Worm (Caenorhabditis elegans) whole organism, L1 larva: ENCODE measurements around the gene rpb-8.

Experiments
- C04F5.9 ChIP-seq: sonication (generic microtip); optimal IDR thresholded peaks from 2 replicates; lab custom pipeline; 2016; ENCODE audit warnings: missing genetic modification characterization, missing compliant biosample characterization
- C16A3.4 ChIP-seq: fragments of 150-350 bp; optimal IDR thresholded peaks from 2 replicates; lab custom pipeline; 2014; ENCODE audit warnings: missing biosample characterization, missing genetic modification characterization
- C34B4.2 ChIP-seq: sonication (generic microtip); optimal IDR thresholded peaks from 2 replicates; lab custom pipeline; 2017; ENCODE audit warnings: mild to moderate bottlenecking, missing genetic modification characterization, missing compliant biosample characterization
- F16B12.6 ChIP-seq: fragments of 150-350 bp; optimal IDR thresholded peaks from 2 replicates; lab custom pipeline; 2014; ENCODE audit warnings: missing biosample characterization, missing genetic modification characterization
- Y116A8C.19 ChIP-seq: sonication (generic microtip); optimal IDR thresholded peaks from 2 replicates; lab custom pipeline; 2016; ENCODE audit warnings: missing compliant biosample characterization, missing genetic modification characterization, borderline replicate concordance
- aly-2 ChIP-seq: fragments of 150-350 bp; optimal IDR thresholded peaks from 2 replicates; lab custom pipeline; 2014; ENCODE audit warnings: missing biosample characterization, missing genetic modification characterization
- blmp-1 ChIP-seq: fragments of 150-350 bp; optimal IDR thresholded peaks from 2 replicates; lab custom pipeline; 2014; ENCODE audit warnings: missing biosample characterization, missing genetic modification characterization
- ceh-63 ChIP-seq: fragments of 200-800 bp; sonication (Bioruptor generic); optimal IDR thresholded peaks from 2 replicates; lab custom pipeline; 2018; ENCODE audit warnings: mild to moderate bottlenecking, missing genetic modification characterization, missing compliant biosample characterization
- ceh-82 ChIP-seq, 3 experiments: fragments of 150-350 bp in 1 of 3; sonication (generic microtip) in 2 of 3; optimal IDR thresholded peaks; 2 replicates each; lab custom pipeline; 2014 to 2017; ENCODE audit warnings: missing biosample characterization in 3 of 3, missing genetic modification characterization in 3 of 3
- ceh-90 ChIP-seq: sonication (generic microtip); optimal IDR thresholded peaks from 2 replicates; lab custom pipeline; 2016; ENCODE audit warnings: missing genetic modification characterization, missing compliant biosample characterization
- ces-1 ChIP-seq: fragments of 150-350 bp; optimal IDR thresholded peaks from 2 replicates; lab custom pipeline; 2014; ENCODE audit warnings: missing biosample characterization, missing genetic modification reagents, missing genetic modification characterization
- dpl-1 ChIP-seq, 3 experiments: fragments of 150-350 bp in 2 of 3; sonication (generic microtip) in 1 of 3; optimal IDR thresholded peaks; 2 replicates each; lab custom pipeline; 2014 to 2017; ENCODE audit warnings: missing biosample characterization in 3 of 3, missing genetic modification characterization in 3 of 3, missing genetic modification reagents in 3 of 3
- efl-3 ChIP-seq: fragments of 200-800 bp; sonication (Bioruptor generic); optimal IDR thresholded peaks from 2 replicates; lab custom pipeline; 2018; ENCODE audit warnings: mild to moderate bottlenecking, missing genetic modification characterization, missing compliant biosample characterization
- egl-13 ChIP-seq: sonication (generic microtip); optimal IDR thresholded peaks from 2 replicates; lab custom pipeline; 2016; ENCODE audit warnings: missing genotype, missing genetic modification reagents, missing genetic modification characterization, missing compliant biosample characterization
- egl-27 ChIP-seq, 2 experiments: fragments of 150-350 bp in 1 of 2; sonication (generic microtip); optimal IDR thresholded peaks; 3 replicates each; lab custom pipeline; 2017 to 2018; ENCODE audit warnings: missing biosample characterization in 2 of 2, missing genetic modification characterization in 2 of 2, missing genetic modification reagents in 2 of 2
- elt-3 ChIP-seq, 6 experiments: fragments of 150-350 bp in 1 of 6; sonication (generic microtip); optimal IDR thresholded peaks; 2 replicates each; lab custom pipeline; 2017 to 2018; ENCODE audit warnings: missing biosample characterization in 6 of 6, missing genetic modification characterization in 6 of 6, inconsistent platforms in 1 of 6
- fkh-10 ChIP-seq: sonication (generic microtip); optimal IDR thresholded peaks from 2 replicates; lab custom pipeline; 2017; ENCODE audit warnings: missing biosample characterization, missing genetic modification reagents, missing genetic modification characterization
- fkh-4 ChIP-seq: sonication (generic microtip); optimal IDR thresholded peaks from 2 replicates; lab custom pipeline; 2016; ENCODE audit warnings: missing compliant biosample characterization, missing genetic modification characterization, borderline replicate concordance
- hlh-17 ChIP-seq: fragments of 200-800 bp; sonication (Bioruptor generic); optimal IDR thresholded peaks from 2 replicates; lab custom pipeline; 2018; ENCODE audit warnings: missing genetic modification characterization, mild to moderate bottlenecking, missing compliant biosample characterization, moderate library complexity, borderline replicate concordance
- hpl-2 ChIP-seq: fragments of 150-350 bp; optimal IDR thresholded peaks from 2 replicates; lab custom pipeline; 2014; ENCODE audit warnings: missing biosample characterization, missing genetic modification reagents, missing genetic modification characterization
- isw-1 ChIP-seq: fragments of 200-800 bp; sonication (Bioruptor generic); IDR thresholded peaks from 2 replicates; pipeline ENCODE4 v1.3.6; 2022; ENCODE audit warnings: missing genetic modification characterization, missing compliant biosample characterization
- lin-13 ChIP-seq: fragments of 150-350 bp; optimal IDR thresholded peaks from 2 replicates; lab custom pipeline; 2014; ENCODE audit warnings: missing biosample characterization, missing genetic modification reagents, missing genetic modification characterization
- lin-14 ChIP-seq: fragments of 200-800 bp; sonication (Bioruptor generic); optimal IDR thresholded peaks from 2 replicates; lab custom pipeline; 2018; ENCODE audit warnings: mild to moderate bottlenecking, missing genetic modification characterization, moderate library complexity, missing compliant biosample characterization
- lin-15B ChIP-seq: fragments of 150-350 bp; sonication (generic microtip); optimal IDR thresholded peaks from 3 replicates; lab custom pipeline; 2014; ENCODE audit warnings: missing biosample characterization, missing genetic modification characterization
- lin-39 ChIP-seq: fragments of 150-350 bp; optimal IDR thresholded peaks from 2 replicates; lab custom pipeline; 2014; ENCODE audit warnings: missing biosample characterization, missing genetic modification reagents, missing genetic modification characterization
- lir-3 ChIP-seq: sonication (generic microtip); optimal IDR thresholded peaks from 2 replicates; lab custom pipeline; 2016; ENCODE audit warnings: mild to moderate bottlenecking, missing genetic modification characterization, moderate library complexity, missing compliant biosample characterization; ENCODE audit not compliant: poor library complexity
- lsy-2 ChIP-seq, 2 experiments: fragments of 150-350 bp; optimal IDR thresholded peaks; 2 replicates each; lab custom pipeline; 2014; ENCODE audit warnings: missing biosample characterization in 2 of 2, missing genetic modification characterization in 2 of 2
- mab-9 ChIP-seq: fragments of 200-800 bp; sonication (Bioruptor generic); IDR thresholded peaks from 2 replicates; pipeline ENCODE4 v1.3.6; 2022; ENCODE audit warnings: missing genetic modification reagents, missing genetic modification characterization, missing compliant biosample characterization
- mep-1 ChIP-seq: fragments of 150-350 bp; optimal IDR thresholded peaks from 2 replicates; lab custom pipeline; 2014; ENCODE audit warnings: missing biosample characterization, missing genetic modification characterization
- nhr-20 ChIP-seq: sonication (generic microtip); optimal IDR thresholded peaks from 2 replicates; lab custom pipeline; 2016; ENCODE audit warnings: mild to moderate bottlenecking, missing genetic modification characterization, missing compliant biosample characterization
- nhr-28 ChIP-seq: fragments of 150-350 bp; optimal IDR thresholded peaks from 2 replicates; lab custom pipeline; 2014; ENCODE audit warnings: missing biosample characterization, missing genetic modification characterization
- nhr-71 ChIP-seq: sonication (generic microtip); optimal IDR thresholded peaks from 2 replicates; lab custom pipeline; 2016; ENCODE audit warnings: mild to moderate bottlenecking, missing genetic modification characterization, moderate library complexity, missing compliant biosample characterization
- nhr-76 ChIP-seq: sonication (generic microtip); optimal IDR thresholded peaks from 2 replicates; lab custom pipeline; 2017; ENCODE audit warnings: missing biosample characterization, missing genetic modification characterization
- nhr-77 ChIP-seq: fragments of 150-350 bp; optimal IDR thresholded peaks from 2 replicates; lab custom pipeline; 2014; ENCODE audit warnings: missing biosample characterization, missing genetic modification characterization
- nhr-85 ChIP-seq: sonication (generic microtip); peaks from one replicate; lab custom pipeline; 2016; ENCODE audit warnings: missing genetic modification characterization, inconsistent platforms, missing compliant biosample characterization
- pag-3 ChIP-seq: sonication (generic microtip); optimal IDR thresholded peaks from 2 replicates; lab custom pipeline; 2017; ENCODE audit warnings: missing genetic modification characterization, mild to moderate bottlenecking, missing compliant biosample characterization, antibody characterized with exemption, borderline replicate concordance; ENCODE audit not compliant: insufficient read depth
- rnt-1 ChIP-seq: sonication (generic microtip); optimal IDR thresholded peaks from 2 replicates; lab custom pipeline; 2016; ENCODE audit warnings: mild to moderate bottlenecking, missing genetic modification characterization, moderate library complexity, missing compliant biosample characterization
- skn-1 ChIP-seq: fragments of 150-350 bp; optimal IDR thresholded peaks from 2 replicates; lab custom pipeline; 2014; ENCODE audit warnings: missing biosample characterization, missing genetic modification characterization
- snu-23 ChIP-seq: sonication (generic microtip); optimal IDR thresholded peaks from 2 replicates; lab custom pipeline; 2016; ENCODE audit warnings: missing genetic modification characterization, missing compliant biosample characterization
- sox-4 ChIP-seq: sonication (generic microtip); optimal IDR thresholded peaks from 2 replicates; lab custom pipeline; 2016; ENCODE audit warnings: missing genetic modification characterization, missing compliant biosample characterization
- sup-37 ChIP-seq: fragments of 200-800 bp; sonication (Bioruptor generic); optimal IDR thresholded peaks from 2 replicates; lab custom pipeline; 2018; ENCODE audit warnings: mild to moderate bottlenecking, missing genetic modification characterization, missing compliant biosample characterization
- swsn-7 ChIP-seq: sonication (generic microtip); optimal IDR thresholded peaks from 2 replicates; lab custom pipeline; 2016; ENCODE audit warnings: missing genetic modification characterization, missing compliant biosample characterization
- unc-30 ChIP-seq: sonication (generic microtip); optimal IDR thresholded peaks from 2 replicates; lab custom pipeline; 2017; ENCODE audit warnings: missing biosample characterization, missing genetic modification characterization
- unc-62 ChIP-seq: fragments of 150-350 bp; optimal IDR thresholded peaks from 2 replicates; lab custom pipeline; 2014; ENCODE audit warnings: missing biosample characterization, missing genetic modification reagents, missing genetic modification characterization
- unc-86 ChIP-seq: sonication (generic microtip); optimal IDR thresholded peaks from 2 replicates; lab custom pipeline; 2016; ENCODE audit warnings: missing genetic modification characterization, missing compliant biosample characterization
- zag-1 ChIP-seq: fragments of 150-350 bp; optimal IDR thresholded peaks from 2 replicates; lab custom pipeline; 2014; ENCODE audit warnings: missing biosample characterization, missing genetic modification characterization
- zip-4 ChIP-seq: fragments of 200-800 bp; sonication (Bioruptor generic); optimal IDR thresholded peaks from 2 replicates; lab custom pipeline; 2018; ENCODE audit warnings: mild to moderate bottlenecking, missing genetic modification characterization, moderate library complexity, missing compliant biosample characterization
- ztf-11 ChIP-seq, 2 experiments: sonication (generic microtip); optimal IDR thresholded peaks; 2 replicates each; lab custom pipeline; 2016 to 2017; ENCODE audit warnings: missing genetic modification characterization in 2 of 2, missing biosample characterization in 1 of 2, missing compliant biosample characterization in 1 of 2
- ztf-4 ChIP-seq: fragments of 150-350 bp; optimal IDR thresholded peaks from 2 replicates; lab custom pipeline; 2014; ENCODE audit warnings: missing biosample characterization, missing genetic modification characterization

The rpb-8 gene

ce11 chrIII:4917960-4918712, at the start of gene rpb-8 (continued):
- TF ChIP-seq unc-30 (no peak), lin-39 (tag; lab: Kevin White, UChicago) (no peak), lin-13 (GFP tag; lab: Kevin White, UChicago) (peak; percentile 38), pag-3 (no peak), sup-37 (GFP tag; lab: Kevin White, UChicago) (no peak), Y116A8C.19 (tag; lab: Kevin White, UChicago) (no peak), fkh-10 (no peak), nhr-20 (tag; lab: Kevin White, UChicago) (peak; percentile 45), swsn-7 (peak; percentile 29), zag-1 (tag; lab: Kevin White, UChicago) (no peak), ztf-11 (tag; optimal IDR thresholded peaks at IDR 0.05; lab: Kevin White, UChicago) (no peak), lin-14 (GFP tag; lab: Kevin White, UChicago) (no peak), ceh-90 (tag; lab: Kevin White, UChicago) (peak; percentile 27), unc-86 (no peak), zip-4 (GFP tag; lab: Kevin White, UChicago) (peak; percentile 22), F16B12.6 (no peak), elt-3 (tag; optimal IDR thresholded peaks at IDR 0.05; lab: Kevin White, UChicago) (peak in 1 of 6 experiments; percentile 23), rnt-1 (tag; lab: Kevin White, UChicago) (peak; percentile 74), dpl-1 (GFP tag; optimal IDR thresholded peaks at IDR 0.05; lab: Kevin White, UChicago) (peak; percentile 90 to 95 (median 90)), C34B4.2 (tag; lab: Kevin White, UChicago) (no peak), unc-62 (GFP tag; lab: Kevin White, UChicago) (no peak), hlh-17 (no peak), sox-4 (tag; lab: Kevin White, UChicago) (no peak), hpl-2 (GFP tag; lab: Kevin White, UChicago) (peak; percentile 19), egl-13 (tag; lab: Kevin White, UChicago) (no peak), mep-1 (tag; lab: Kevin White, UChicago) (no peak), mab-9 (GFP tag; lab: Robert Waterston, UW) (no peak), ceh-82 (tag; optimal IDR thresholded peaks at IDR 0.05; lab: Kevin White, UChicago) (peak in 2 of 3 experiments; percentile 28 to 71), snu-23 (GFP tag; lab: Kevin White, UChicago) (peak; percentile 54), isw-1 (GFP tag; lab: Robert Waterston, UW) (peak; percentile 2; the same call in 1 of the 2 replicates), lsy-2 (tag; optimal IDR thresholded peaks at IDR 0.05; lab: Kevin White, UChicago) (peak; percentile 56 to 80)

- TF ChIP-seq nhr-85 (tag; lab: Kevin White, UChicago): no peak
- peak; percentile 13 for TF ChIP-seq mep-1 (tag; lab: Kevin White, UChicago)
- no peak for TF ChIP-seq ztf-11 (tag; optimal IDR thresholded peaks at IDR 0.05; lab: Kevin White, UChicago)
- no peak for TF ChIP-seq nhr-20 (tag; lab: Kevin White, UChicago)
- TF ChIP-seq skn-1 (tag; lab: Kevin White, UChicago): no peak
- no peak for TF ChIP-seq nhr-28 (tag; lab: Kevin White, UChicago)
- no peak for TF ChIP-seq egl-27 (tag; optimal IDR thresholded peaks at IDR 0.05; lab: Kevin White, UChicago)
- TF ChIP-seq fkh-10: peak; percentile 75
- TF ChIP-seq efl-3 (GFP tag; lab: Kevin White, UChicago): no peak
- no peak for TF ChIP-seq ztf-4 (tag; lab: Kevin White, UChicago)
- no peak for TF ChIP-seq lin-15B (tag; lab: Kevin White, UChicago)
- no peak for TF ChIP-seq fkh-4 (tag; lab: Kevin White, UChicago)
- TF ChIP-seq blmp-1 (tag; lab: Kevin White, UChicago): no peak
- TF ChIP-seq nhr-77: no peak
- TF ChIP-seq aly-2 (tag; lab: Kevin White, UChicago): no peak
- no peak for TF ChIP-seq lir-3
- TF ChIP-seq unc-86: no peak
- no peak for TF ChIP-seq elt-3 (tag; optimal IDR thresholded peaks at IDR 0.05; lab: Kevin White, UChicago)
- TF ChIP-seq ces-1 (GFP tag; lab: Kevin White, UChicago): peak; percentile 85
- TF ChIP-seq ceh-82 (tag; optimal IDR thresholded peaks at IDR 0.05; lab: Kevin White, UChicago): peak in 1 of 3 experiments; percentile 25
- no peak for TF ChIP-seq ceh-63 (GFP tag; lab: Kevin White, UChicago)
- no peak for TF ChIP-seq Y116A8C.19 (tag; lab: Kevin White, UChicago)
- no peak for TF ChIP-seq snu-23 (GFP tag; lab: Kevin White, UChicago)
- no peak for TF ChIP-seq C04F5.9 (tag; lab: Kevin White, UChicago)
- TF ChIP-seq ceh-90 (tag; lab: Kevin White, UChicago): no peak
- TF ChIP-seq C16A3.4 (tag; lab: Kevin White, UChicago): no peak
- peak; percentile 82 for TF ChIP-seq lin-14 (GFP tag; lab: Kevin White, UChicago)
- peak; percentile 8 for TF ChIP-seq nhr-71 (tag; lab: Kevin White, UChicago)
- TF ChIP-seq nhr-76: no peak
These were observed 49.4 kb upstream of the rpb-8 start for ce11 chrIII:4967236-4967635.
